Worm (Caenorhabditis elegans) whole organism, early embryonic: Measurements from ENCODE around the gene C31C9.7.
A peak's percentile ranks its signal among the peaks of the same experiment; 100 is the strongest.

Experiments used
- B0310.2 ChIP-seq: sonication (generic microtip); optimal IDR thresholded peaks from 2 replicates; lab custom pipeline; 2016; ENCODE audit warnings: mild to moderate bottlenecking, missing genetic modification characterization, missing compliant biosample characterization
- F13C5.2 ChIP-seq: sonication (generic microtip); optimal IDR thresholded peaks from 2 replicates; lab custom pipeline; 2017; ENCODE audit warnings: mild to moderate bottlenecking, missing genetic modification characterization, inconsistent platforms, missing compliant biosample characterization
- aly-1 ChIP-seq: sonication (generic microtip); optimal IDR thresholded peaks from 2 replicates; lab custom pipeline; 2016; ENCODE audit warnings: missing genetic modification characterization, missing compliant biosample characterization
- ama-1 ChIP-seq: fragments of 150-350 bp; optimal IDR thresholded peaks from 2 replicates; lab custom pipeline; 2014
- ceh-13 ChIP-seq: fragments of 200-800 bp; sonication (Bioruptor generic); optimal IDR thresholded peaks from 2 replicates; lab custom pipeline; 2018; ENCODE audit warnings: mild to moderate bottlenecking, missing genetic modification characterization, missing compliant biosample characterization
- ceh-36 ChIP-seq: sonication (generic microtip); optimal IDR thresholded peaks from 2 replicates; lab custom pipeline; 2016; ENCODE audit warnings: missing genetic modification characterization, inconsistent platforms, missing compliant biosample characterization
- ets-7 ChIP-seq: sonication (generic microtip); optimal IDR thresholded peaks from 2 replicates; lab custom pipeline; 2016; ENCODE audit warnings: missing genotype, missing genetic modification characterization, missing compliant biosample characterization
- flt-1 ChIP-seq: fragments of 200-800 bp; sonication (Bioruptor generic); IDR thresholded peaks from 2 replicates; pipeline ENCODE4 v1.3.6; 2022; ENCODE audit warnings: missing genetic modification characterization, missing compliant biosample characterization
- hmbx-1 ChIP-seq: sonication (generic microtip); optimal IDR thresholded peaks from 2 replicates; lab custom pipeline; 2016; ENCODE audit warnings: mild to moderate bottlenecking, missing genetic modification characterization, missing compliant biosample characterization
- hmg-4 ChIP-seq: fragments of 200-800 bp; sonication (Bioruptor generic); optimal IDR thresholded peaks from 2 replicates; lab custom pipeline; 2018; ENCODE audit warnings: mild to moderate bottlenecking, missing genetic modification characterization, missing compliant biosample characterization
- hnd-1 ChIP-seq: sonication (generic microtip); optimal IDR thresholded peaks from 2 replicates; lab custom pipeline; 2016; ENCODE audit warnings: missing genetic modification characterization, missing compliant biosample characterization
- pes-1 ChIP-seq: fragments of 200-800 bp; sonication (Bioruptor generic); IDR thresholded peaks from 2 replicates; pipeline ENCODE4 v1.3.6; 2022; ENCODE audit warnings: missing genetic modification reagents, missing genetic modification characterization, missing compliant biosample characterization
- scrt-1 ChIP-seq: fragments of 200-800 bp; sonication (Bioruptor generic); IDR thresholded peaks from 2 replicates; pipeline ENCODE4 v1.3.6; 2022; ENCODE audit warnings: missing genetic modification characterization, missing compliant biosample characterization
- sea-1 ChIP-seq: fragments of 200-800 bp; sonication (Bioruptor generic); conservative IDR thresholded peaks from 2 replicates; pipeline ENCODE4 v1.3.6; 2022; ENCODE audit warnings: missing genetic modification characterization, missing compliant biosample characterization
- tbx-11 ChIP-seq: fragments of 200-800 bp; sonication (Bioruptor generic); IDR thresholded peaks from 2 replicates; pipeline ENCODE4 v1.3.6; 2022; ENCODE audit warnings: missing genetic modification characterization, missing compliant biosample characterization
- tbx-37 ChIP-seq: fragments of 200-800 bp; sonication (Bioruptor generic); conservative IDR thresholded peaks from 2 replicates; pipeline ENCODE4 v1.3.6; 2022; ENCODE audit warnings: missing genetic modification reagents, missing genetic modification characterization, missing compliant biosample characterization
- tra-4 ChIP-seq: sonication (generic microtip); optimal IDR thresholded peaks from 2 replicates; lab custom pipeline; 2017; ENCODE audit warnings: missing genetic modification characterization, missing compliant biosample characterization

Gene C31C9.7

DNA sequence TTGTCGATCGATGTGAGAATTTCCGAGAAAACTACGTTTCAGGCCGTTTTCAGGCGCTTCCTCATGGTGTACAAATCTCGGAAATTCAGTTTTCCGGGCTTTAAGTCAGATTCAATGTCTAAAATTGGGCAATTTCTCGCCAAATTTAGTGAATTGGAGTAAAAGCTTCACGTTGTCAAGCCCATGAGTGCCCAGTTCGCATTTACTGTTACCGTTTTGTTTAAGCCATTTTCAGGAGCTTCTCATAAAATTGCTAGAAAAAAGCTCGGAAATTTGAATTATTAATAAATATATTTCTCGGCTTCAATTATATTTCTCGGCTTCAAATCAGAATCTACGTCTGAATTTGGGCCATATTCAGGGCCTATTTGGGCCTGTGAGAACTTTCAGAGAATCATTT is 9.0 kb downstream of the C31C9.7 start:
- TF ChIP-seq flt-1 (no peak), ama-1 (lab: Kevin White, UChicago) (no peak), ets-7 (tag; lab: Kevin White, UChicago) (no peak), sea-1 (GFP tag; lab: Robert Waterston, UW) (no peak), hnd-1 (tag; lab: Kevin White, UChicago) (no peak), tbx-11 (GFP tag; lab: Robert Waterston, UW) (no peak), tra-4 (no peak), scrt-1 (GFP tag; lab: Robert Waterston, UW) (no peak), hmg-4 (GFP tag; lab: Kevin White, UChicago) (no peak), F13C5.2 (tag; lab: Kevin White, UChicago) (no peak), aly-1 (tag; lab: Kevin White, UChicago) (no peak), pes-1 (GFP tag; lab: Robert Waterston, UW) (no peak), ceh-36 (no peak), tbx-37 (GFP tag; lab: Robert Waterston, UW) (no peak), ceh-13 (no peak)

DNA sequence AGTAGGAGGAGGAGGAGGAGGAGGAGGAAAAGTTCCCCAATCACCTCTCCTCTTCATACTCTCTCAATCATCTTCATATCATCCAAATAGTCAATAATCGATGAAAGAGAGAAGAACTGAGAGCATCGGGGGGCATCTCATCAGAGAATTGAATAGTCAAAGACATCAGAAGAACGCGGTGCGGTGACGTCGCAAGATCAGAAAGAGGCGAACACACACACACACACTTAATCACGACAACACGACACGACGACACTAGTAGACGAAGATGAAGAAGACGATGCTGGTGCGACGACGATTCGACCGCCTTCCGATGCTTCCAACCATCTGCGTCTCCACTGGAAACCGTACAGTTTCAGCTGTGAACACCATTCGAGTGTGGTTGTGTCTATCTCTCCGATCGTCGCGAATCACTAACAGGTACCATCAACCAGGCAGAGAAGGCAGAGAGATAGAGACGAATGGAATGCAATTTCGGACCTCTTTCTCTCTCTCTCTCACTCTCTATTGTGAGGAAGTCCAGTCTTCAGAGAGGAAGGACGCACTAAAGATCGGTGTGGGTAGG is 9.7 kb downstream of the C31C9.7 start:
- TF ChIP-seq ceh-36, result no peak
- no peak for TF ChIP-seq B0310.2 (tag; lab: Kevin White, UChicago)
- TF ChIP-seq hnd-1 (tag; lab: Kevin White, UChicago), result no peak
- no peak for TF ChIP-seq flt-1
- no peak for TF ChIP-seq aly-1 (tag; lab: Kevin White, UChicago)
- TF ChIP-seq tbx-37 (GFP tag; lab: Robert Waterston, UW), result no peak
- TF ChIP-seq sea-1 (GFP tag; lab: Robert Waterston, UW), result no peak
- no peak for TF ChIP-seq tra-4
- TF ChIP-seq ets-7 (tag; lab: Kevin White, UChicago), result no peak
- TF ChIP-seq hmbx-1, result no peak
- no peak for TF ChIP-seq ama-1 (lab: Kevin White, UChicago)
- no peak for TF ChIP-seq tbx-11 (GFP tag; lab: Robert Waterston, UW)
- TF ChIP-seq ceh-13, result no peak
- no peak for TF ChIP-seq F13C5.2 (tag; lab: Kevin White, UChicago)
- TF ChIP-seq hmg-4 (GFP tag; lab: Kevin White, UChicago), result no peak

DNA sequence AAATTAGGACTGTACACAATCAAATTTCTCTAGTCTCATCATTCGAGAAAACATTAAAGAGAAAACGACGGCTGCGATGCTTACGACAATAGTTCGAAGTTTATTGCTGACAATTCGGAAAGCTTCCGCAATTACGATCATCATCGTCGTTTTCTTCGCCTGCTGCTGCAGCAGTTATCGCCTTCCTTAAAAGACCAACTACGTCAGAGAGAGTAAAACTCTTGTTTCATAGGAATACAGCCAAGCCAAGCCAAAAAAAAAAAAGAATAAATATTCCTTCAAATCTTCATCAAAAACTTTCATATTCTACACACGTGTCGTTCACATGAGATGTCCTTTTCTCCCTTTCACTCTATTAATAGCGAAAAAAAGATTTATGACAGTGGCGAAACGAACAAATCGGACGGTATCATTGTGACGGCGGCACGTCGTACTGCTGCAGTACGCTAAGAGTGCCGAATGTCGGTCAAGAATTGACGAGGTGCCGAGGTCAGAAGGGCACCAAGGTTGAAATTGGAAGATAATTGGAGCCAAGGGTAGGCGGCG is 10.9 kb downstream of the C31C9.7 start:
- TF ChIP-seq B0310.2 (tag; lab: Kevin White, UChicago), result no peak
- TF ChIP-seq tbx-11 (GFP tag; lab: Robert Waterston, UW), result no peak
- no peak for TF ChIP-seq F13C5.2 (tag; lab: Kevin White, UChicago)
- no peak for TF ChIP-seq aly-1 (tag; lab: Kevin White, UChicago)
- no peak for TF ChIP-seq scrt-1 (GFP tag; lab: Robert Waterston, UW)
- TF ChIP-seq hmbx-1, result no peak
- TF ChIP-seq ets-7 (tag; lab: Kevin White, UChicago), result no peak
- TF ChIP-seq ceh-13, result no peak
- no peak for TF ChIP-seq tra-4
- no peak for TF ChIP-seq pes-1 (GFP tag; lab: Robert Waterston, UW)
- TF ChIP-seq hmg-4 (GFP tag; lab: Kevin White, UChicago), result no peak
- no peak for TF ChIP-seq hnd-1 (tag; lab: Kevin White, UChicago)
- TF ChIP-seq ama-1 (lab: Kevin White, UChicago), result no peak
- TF ChIP-seq tbx-37 (GFP tag; lab: Robert Waterston, UW), result no peak

DNA sequence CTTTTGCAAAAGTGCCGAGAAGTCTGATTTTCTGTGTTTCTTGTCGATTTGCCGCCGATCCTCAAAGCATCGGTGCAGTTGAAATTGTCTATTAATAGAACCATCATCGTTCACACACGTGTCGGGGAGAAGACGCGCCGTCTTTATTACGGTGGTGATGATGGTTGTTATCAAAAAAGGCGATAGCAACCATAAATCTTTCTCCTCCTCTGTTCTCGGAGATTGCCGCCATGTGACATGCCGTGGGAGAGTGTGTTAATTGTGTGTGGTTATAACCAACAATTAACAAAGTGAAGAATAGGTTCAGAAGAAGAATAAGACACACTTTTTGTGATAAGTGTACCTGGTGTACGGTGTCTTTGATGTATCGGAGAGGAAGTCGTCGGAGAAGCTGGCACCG is 12.2 kb downstream of the C31C9.7 start:
- TF ChIP-seq ceh-13 (no peak), aly-1 (tag; lab: Kevin White, UChicago) (no peak), tra-4 (no peak), hmbx-1 (no peak), flt-1 (no peak), ama-1 (lab: Kevin White, UChicago) (no peak), F13C5.2 (tag; lab: Kevin White, UChicago) (no peak), ets-7 (tag; lab: Kevin White, UChicago) (no peak), B0310.2 (tag; lab: Kevin White, UChicago) (no peak), tbx-11 (GFP tag; lab: Robert Waterston, UW) (no peak), hmg-4 (GFP tag; lab: Kevin White, UChicago) (no peak), pes-1 (GFP tag; lab: Robert Waterston, UW) (no peak), scrt-1 (GFP tag; lab: Robert Waterston, UW) (no peak), ceh-36 (no peak), sea-1 (GFP tag; lab: Robert Waterston, UW) (no peak), hnd-1 (tag; lab: Kevin White, UChicago) (no peak), tbx-37 (GFP tag; lab: Robert Waterston, UW) (no peak)

DNA sequence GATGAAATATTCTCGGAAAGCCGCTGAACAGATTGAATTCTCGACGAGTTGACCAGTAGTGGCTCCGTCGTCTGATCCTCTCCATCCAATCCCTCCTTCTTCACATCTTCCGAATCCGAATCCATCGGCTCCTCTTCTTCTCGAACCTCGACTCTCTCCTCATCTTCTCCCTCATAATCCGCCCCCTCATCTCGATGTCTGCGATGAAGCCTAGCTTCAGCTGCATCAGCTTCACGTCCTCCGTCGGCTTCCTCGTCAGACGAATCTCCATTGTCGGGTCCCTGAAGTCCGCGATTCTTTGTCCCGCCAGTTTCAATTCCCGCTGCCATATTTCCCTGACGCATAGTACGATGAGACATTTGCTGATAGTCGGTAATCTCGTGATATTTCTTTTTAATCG is 16.7 kb downstream of the C31C9.7 start:
- no peak for TF ChIP-seq aly-1 (tag; lab: Kevin White, UChicago)
- no peak for TF ChIP-seq hmbx-1
- TF ChIP-seq tra-4, result no peak
- TF ChIP-seq F13C5.2 (tag; lab: Kevin White, UChicago), result no peak
- no peak for TF ChIP-seq tbx-37 (GFP tag; lab: Robert Waterston, UW)
- no peak for TF ChIP-seq ets-7 (tag; lab: Kevin White, UChicago)
- no peak for TF ChIP-seq pes-1 (GFP tag; lab: Robert Waterston, UW)
- TF ChIP-seq hnd-1 (tag; lab: Kevin White, UChicago), result no peak
- TF ChIP-seq ceh-36, result no peak
- TF ChIP-seq ceh-13, result no peak
- TF ChIP-seq tbx-11 (GFP tag; lab: Robert Waterston, UW), result no peak

DNA sequence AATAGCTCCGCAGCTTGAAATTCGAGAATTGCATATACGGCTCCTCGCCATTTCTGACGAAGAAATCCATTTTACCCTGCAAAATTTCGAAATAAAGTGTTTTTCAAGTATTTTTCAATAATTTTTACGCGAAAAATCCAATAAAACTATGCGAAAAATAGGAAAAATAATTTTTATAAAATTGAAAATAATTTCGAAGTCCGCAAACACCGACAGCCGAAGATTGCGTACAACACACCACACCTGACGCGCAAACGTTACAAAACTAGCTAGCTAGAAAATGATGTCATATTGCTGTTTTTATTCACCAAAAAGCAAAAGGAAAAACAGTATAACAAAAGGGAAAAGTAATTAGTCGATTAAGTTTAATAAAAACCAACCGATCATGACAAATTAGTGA is 25.8 kb downstream of the C31C9.7 start, which contains the start of gene rpoa-1:
TSS of gene rpoa-1 (minus strand) at position 84 of the 400 bp plus-strand sequence.
- TF ChIP-seq hnd-1 (tag; lab: Kevin White, UChicago), result no peak
- TF ChIP-seq F13C5.2 (tag; lab: Kevin White, UChicago), result peak; percentile 44
- TF ChIP-seq pes-1 (GFP tag; lab: Robert Waterston, UW), result no peak
